Fruit fly (Drosophila melanogaster) whole organism, embryonic: ENCODE results near the gene MTPAP.

ENCODE experiments used
- Adf1 ChIP-seq: fragments of 200-800 bp; sonication (Bioruptor generic); IDR thresholded peaks from 2 replicates; pipeline ENCODE4 v1.3.6; 2022; ENCODE audit warnings: missing biosample characterization, missing genetic modification characterization
- Aef1 ChIP-seq: fragments of 200-800 bp; sonication (Bioruptor generic); IDR thresholded peaks from 3 replicates; pipeline ENCODE4 v1.3.6; 2022; ENCODE audit warnings: missing biosample characterization, missing genetic modification characterization
- Asciz ChIP-seq: fragments of 200-800 bp; sonication (Bioruptor generic); optimal IDR thresholded peaks from 2 replicates; lab custom pipeline; 2017; ENCODE audit warnings: missing biosample characterization, mild to moderate bottlenecking, missing genetic modification characterization, missing genetic modification reagents
- C15 ChIP-seq: fragments of 200-800 bp; sonication (Bioruptor generic); IDR thresholded peaks from 3 replicates; pipeline ENCODE4 v1.3.6; 2022; ENCODE audit warnings: missing biosample characterization, missing genetic modification characterization
- CG1024 ChIP-seq: fragments of 200-800 bp; sonication (Bioruptor generic); IDR thresholded peaks from 2 replicates; pipeline ENCODE4 v1.3.6; 2022; ENCODE audit warnings: missing biosample characterization, missing genetic modification characterization
- CG10321 ChIP-seq: fragments of 200-800 bp; sonication (Bioruptor generic); IDR thresholded peaks from 2 replicates; pipeline ENCODE4 v1.3.6; 2022; ENCODE audit warnings: missing biosample characterization, missing genetic modification characterization
- CG13287 ChIP-seq: fragments of 200-800 bp; sonication (Bioruptor generic); IDR thresholded peaks from 2 replicates; pipeline ENCODE4 v1.3.6; 2022; ENCODE audit warnings: missing biosample characterization, missing genetic modification characterization; ENCODE audit not compliant: partially characterized antibody
- CG14965 ChIP-seq: fragments of 200-800 bp; sonication (Bioruptor generic); optimal IDR thresholded peaks from 2 replicates; lab custom pipeline; 2016; ENCODE audit warnings: missing biosample characterization, missing genetic modification characterization, borderline replicate concordance
- CG15011 ChIP-seq: fragments of 200-800 bp; sonication (Bioruptor generic); optimal IDR thresholded peaks from 3 replicates; lab custom pipeline; 2018; ENCODE audit warnings: missing biosample characterization, mild to moderate bottlenecking, missing genetic modification characterization
- CG30403 ChIP-seq: fragments of 200-800 bp; sonication (Bioruptor generic); optimal IDR thresholded peaks from 3 replicates; lab custom pipeline; 2016; ENCODE audit warnings: missing biosample characterization, missing genetic modification characterization
- CG31441 ChIP-seq: fragments of 200-800 bp; sonication (Bioruptor generic); IDR thresholded peaks from 2 replicates; pipeline ENCODE4 v1.3.6; 2022; ENCODE audit warnings: missing biosample characterization, missing genetic modification characterization
- CG33213 ChIP-seq: fragments of 200-800 bp; sonication (Bioruptor generic); optimal IDR thresholded peaks from 3 replicates; lab custom pipeline; 2016; ENCODE audit warnings: missing biosample characterization, missing genetic modification characterization
- CG3838 ChIP-seq: fragments of 200-800 bp; sonication (Bioruptor generic); optimal IDR thresholded peaks from 3 replicates; lab custom pipeline; 2016; ENCODE audit warnings: missing biosample characterization, missing genetic modification characterization
- CG4617 ChIP-seq: fragments of 200-800 bp; sonication (Bioruptor generic); optimal IDR thresholded peaks from 3 replicates; lab custom pipeline; 2016; ENCODE audit warnings: missing biosample characterization, missing genetic modification characterization, borderline replicate concordance
- CG6654 ChIP-seq: fragments of 200-800 bp; sonication (Bioruptor generic); optimal IDR thresholded peaks from 2 replicates; lab custom pipeline; 2017; ENCODE audit warnings: missing biosample characterization, mild to moderate bottlenecking, missing genetic modification characterization
- CG7271 ChIP-seq: fragments of 200-800 bp; sonication (Bioruptor generic); optimal IDR thresholded peaks from 2 replicates; lab custom pipeline; 2018; ENCODE audit warnings: missing biosample characterization, mild to moderate bottlenecking, missing genetic modification characterization, moderate library complexity
- CG7372 ChIP-seq: fragments of 200-800 bp; sonication (Bioruptor generic); IDR thresholded peaks from 2 replicates; pipeline ENCODE4 v1.3.6; 2022; ENCODE audit warnings: missing biosample characterization, missing genetic modification characterization
- CG8290 ChIP-seq, 3 experiments: fragments of 200-800 bp; sonication (Bioruptor generic); optimal IDR thresholded peaks; 2 replicates each; lab custom pipeline; 2016 to 2019; ENCODE audit warnings: missing biosample characterization in 3 of 3, missing genetic modification characterization in 3 of 3, mild to moderate bottlenecking in 2 of 3, moderate library complexity in 1 of 3
- CG8478 ChIP-seq: fragments of >200 bp; optimal IDR thresholded peaks from 2 replicates; lab custom pipeline; 2018
- Deaf1 ChIP-seq: fragments of 200-800 bp; optimal IDR thresholded peaks from 3 replicates; lab custom pipeline; 2019; ENCODE audit warnings: missing biosample characterization, mild to moderate bottlenecking, missing genetic modification characterization, moderate library complexity
- Doc3 ChIP-seq: fragments of 200-800 bp; sonication (Bioruptor generic); IDR thresholded peaks from 3 replicates; pipeline ENCODE4 v1.3.6; 2022; ENCODE audit warnings: missing biosample characterization, missing genetic modification characterization; ENCODE audit not compliant: partially characterized antibody
- Ets97D ChIP-seq: fragments of 200-800 bp; sonication (Bioruptor generic); optimal IDR thresholded peaks from 3 replicates; lab custom pipeline; 2016; ENCODE audit warnings: missing biosample characterization, missing genetic modification characterization
- H15 ChIP-seq: fragments of 200-800 bp; sonication (Bioruptor generic); IDR thresholded peaks from 3 replicates; pipeline ENCODE4 v1.3.6; 2022; ENCODE audit warnings: missing biosample characterization, missing genetic modification characterization
- HmgZ ChIP-seq: fragments of 200-800 bp; sonication (Bioruptor generic); optimal IDR thresholded peaks from 2 replicates; lab custom pipeline; 2018; ENCODE audit warnings: missing biosample characterization, mild to moderate bottlenecking, missing genetic modification characterization
- Hr39 ChIP-seq: fragments of >200 bp; optimal IDR thresholded peaks from 2 replicates; lab custom pipeline; 2017
- Hr78 ChIP-seq, 2 experiments: fragments of 200-800 bp in 1 of 2; fragments of >200 bp in 1 of 2; sonication (Bioruptor generic) in 1 of 2; optimal IDR thresholded peaks; 2 replicates each; lab custom pipeline; 2017 to 2019; ENCODE audit warnings: missing biosample characterization in 2 of 2, missing genetic modification characterization in 2 of 2, mild to moderate bottlenecking in 1 of 2, moderate library complexity in 1 of 2
- Max ChIP-seq: fragments of 200-800 bp; sonication (Bioruptor generic); optimal IDR thresholded peaks from 2 replicates; lab custom pipeline; 2016; ENCODE audit warnings: missing biosample characterization, mild to moderate bottlenecking, missing genetic modification characterization
- Med ChIP-seq: fragments of 200-800 bp; sonication (Bioruptor generic); peaks from one replicate; lab custom pipeline; 2016; ENCODE audit warnings: missing biosample characterization, missing genetic modification characterization, mild to moderate bottlenecking, inconsistent platforms, moderate library complexity
- Stat92E ChIP-seq, 3 experiments: fragments of >200 bp in 2 of 3; fragments of 200-800 bp in 1 of 3; sonication (Bioruptor generic) in 1 of 3; optimal IDR thresholded peaks; 2 replicates each; lab custom pipeline; 2017 to 2019; ENCODE audit warnings: missing biosample characterization in 3 of 3, missing genetic modification characterization in 3 of 3, mild to moderate bottlenecking in 1 of 3, moderate library complexity in 1 of 3
- TFAM ChIP-seq: fragments of 200-800 bp; sonication (Bioruptor generic); optimal IDR thresholded peaks from 2 replicates; lab custom pipeline; 2017; ENCODE audit warnings: missing biosample characterization, missing genetic modification characterization, inconsistent platforms
- Trl ChIP-seq, 3 experiments: fragments of >200 bp in 2 of 3; fragments of 200-800 bp in 1 of 3; sonication (Bioruptor generic) in 1 of 3; optimal IDR thresholded peaks; 2 replicates in 1 of 3; 3 replicates in 2 of 3; lab custom pipeline; 2016 to 2017; ENCODE audit warnings: missing biosample characterization in 1 of 3, missing genetic modification characterization in 1 of 3
- abd-A ChIP-seq: fragments of 200-800 bp; sonication (Bioruptor generic); optimal IDR thresholded peaks from 3 replicates; lab custom pipeline; 2019; ENCODE audit warnings: missing biosample characterization, mild to moderate bottlenecking, missing genetic modification characterization, moderate library complexity
- ap ChIP-seq: fragments of 200-800 bp; sonication (Bioruptor generic); IDR thresholded peaks from 2 replicates; pipeline ENCODE4 v1.3.6; 2022; ENCODE audit warnings: missing biosample characterization, missing genetic modification characterization
- ara ChIP-seq: fragments of 200-800 bp; sonication (Bioruptor generic); IDR thresholded peaks from 2 replicates; pipeline ENCODE4 v1.3.6; 2022; ENCODE audit warnings: missing biosample characterization, missing genetic modification characterization
- az2 ChIP-seq: fragments of 200-800 bp; sonication (Bioruptor generic); optimal IDR thresholded peaks from 3 replicates; lab custom pipeline; 2016; ENCODE audit warnings: missing biosample characterization, missing genetic modification characterization
- chinmo ChIP-seq: fragments of 200-800 bp; sonication (Bioruptor generic); IDR thresholded peaks from 4 replicates; pipeline ENCODE4 v1.3.6; 2022; ENCODE audit warnings: missing biosample characterization, missing genetic modification characterization; ENCODE audit not compliant: partially characterized antibody
- dimm ChIP-seq: fragments of 200-800 bp; sonication (Bioruptor generic); IDR thresholded peaks from 2 replicates; pipeline ENCODE4 v1.3.6; 2022; ENCODE audit warnings: missing biosample characterization, missing genetic modification characterization
- disco-r ChIP-seq: fragments of 200-800 bp; sonication (Bioruptor generic); optimal IDR thresholded peaks from 2 replicates; lab custom pipeline; 2016; ENCODE audit warnings: missing biosample characterization, missing genetic modification characterization
- ems ChIP-seq: fragments of 200-800 bp; sonication (Bioruptor generic); optimal IDR thresholded peaks from 3 replicates; lab custom pipeline; 2016; ENCODE audit warnings: missing biosample characterization, missing genetic modification characterization
- esg ChIP-seq: fragments of 200-800 bp; sonication (Bioruptor generic); conservative IDR thresholded peaks from 2 replicates; pipeline ENCODE4 v1.3.6; 2022; ENCODE audit warnings: missing biosample characterization, missing genetic modification characterization
- eve ChIP-seq, 2 experiments: fragments of >200 bp; optimal IDR thresholded peaks; 2 replicates each; lab custom pipeline; 2017; ENCODE audit warnings: missing biosample characterization in 2 of 2, missing genetic modification characterization in 2 of 2
- fd64A ChIP-seq: fragments of 200-800 bp; sonication (Bioruptor generic); optimal IDR thresholded peaks from 3 replicates; lab custom pipeline; 2018; ENCODE audit warnings: missing biosample characterization, mild to moderate bottlenecking, missing genetic modification characterization
- gcm2 ChIP-seq: fragments of 200-800 bp; sonication (Bioruptor generic); optimal IDR thresholded peaks from 2 replicates; lab custom pipeline; 2016; ENCODE audit warnings: missing biosample characterization, missing genetic modification characterization
- gfzf ChIP-seq: fragments of 200-800 bp; sonication (Bioruptor generic); optimal IDR thresholded peaks from 2 replicates; lab custom pipeline; 2016; ENCODE audit warnings: missing biosample characterization, mild to moderate bottlenecking, missing genetic modification characterization, moderate library complexity
- grau ChIP-seq: fragments of 200-800 bp; optimal IDR thresholded peaks from 3 replicates; lab custom pipeline; 2019; ENCODE audit warnings: missing biosample characterization, mild to moderate bottlenecking, missing genetic modification characterization, moderate library complexity
- her ChIP-seq: fragments of 200-800 bp; sonication (Bioruptor generic); optimal IDR thresholded peaks from 2 replicates; lab custom pipeline; 2016; ENCODE audit warnings: missing biosample characterization, missing genetic modification characterization
- nmo ChIP-seq: fragments of 200-800 bp; sonication (Bioruptor generic); optimal IDR thresholded peaks from 2 replicates; lab custom pipeline; 2018; ENCODE audit warnings: missing biosample characterization, mild to moderate bottlenecking, missing genetic modification characterization, moderate library complexity
- pzg ChIP-seq: fragments of 200-800 bp; sonication (Bioruptor generic); optimal IDR thresholded peaks from 3 replicates; lab custom pipeline; 2018; ENCODE audit warnings: missing biosample characterization, mild to moderate bottlenecking, missing genetic modification characterization, moderate library complexity
- row ChIP-seq: fragments of 200-800 bp; sonication (Bioruptor generic); IDR thresholded peaks from 3 replicates; pipeline ENCODE4 v1.3.6; 2022; ENCODE audit warnings: missing biosample characterization, missing genetic modification characterization
- ttk ChIP-seq: fragments of 200-800 bp; sonication (Bioruptor generic); IDR thresholded peaks from 2 replicates; pipeline ENCODE4 v2.1.2; 2022; ENCODE audit warnings: missing biosample characterization, missing genetic modification characterization
- usp ChIP-seq: fragments of >200 bp; optimal IDR thresholded peaks from 2 replicates; lab custom pipeline; 2017; ENCODE audit warnings: missing biosample characterization, missing genetic modification characterization

Gene MTPAP

dm6 chrX:1341944-1342392 lies 7.2 kb downstream of the MTPAP start, which contains the start of gene Naa30A (continued):
- TF ChIP-seq ttk: no peak
- TF ChIP-seq dimm (GFP tag; lab: Robert Waterston, UW): no peak
- peak; percentile 87 for TF ChIP-seq CG8478 (lab: Kevin White, UChicago)
- no peak for TF ChIP-seq CG14965 (GFP tag; lab: Kevin White, UChicago)
- no peak for TF ChIP-seq CG1024 (GFP tag; lab: Robert Waterston, UW)
- TF ChIP-seq ap (GFP tag; lab: Robert Waterston, UW): no peak
- TF ChIP-seq Deaf1 (tag; lab: Kevin White, UChicago): peak; percentile 8
- peak; percentile 67 for TF ChIP-seq pzg (GFP tag; lab: Kevin White, UChicago)
- TF ChIP-seq Hr39 (lab: Kevin White, UChicago): peak; percentile 86
- TF ChIP-seq CG6654: no peak
- TF ChIP-seq disco-r (GFP tag; lab: Kevin White, UChicago): no peak
- TF ChIP-seq grau (tag; lab: Kevin White, UChicago): peak; percentile 47
- TF ChIP-seq Aef1 (GFP tag; lab: Robert Waterston, UW): no peak
- TF ChIP-seq CG30403: no peak
- TF ChIP-seq chinmo: peak; percentile 96
- TF ChIP-seq CG33213: no peak
- TF ChIP-seq CG4617 (GFP tag; lab: Kevin White, UChicago): peak; percentile 71
- TF ChIP-seq H15: no peak
- no peak for TF ChIP-seq CG7271 (tag; lab: Kevin White, UChicago)
- TF ChIP-seq Doc3: peak; percentile 90
- peak; percentile 1 for TF ChIP-seq CG8290 (GFP tag; optimal IDR thresholded peaks at IDR 0.05; lab: Kevin White, UChicago)
- TF ChIP-seq CG8290 (tag; optimal IDR thresholded peaks at IDR 0.05; lab: Kevin White, UChicago): peak in 1 of 2 experiments; percentile 36
- TF ChIP-seq usp (GFP tag; lab: Kevin White, UChicago): no peak
- TF ChIP-seq C15 (GFP tag; lab: Robert Waterston, UW): no peak
- TF ChIP-seq ara (GFP tag; lab: Robert Waterston, UW): no peak
- no peak for TF ChIP-seq Hr78 (GFP tag; optimal IDR thresholded peaks at IDR 0.05; lab: Kevin White, UChicago)
- TF ChIP-seq Asciz: no peak
- peak; percentile 36 for TF ChIP-seq Max (GFP tag; lab: Kevin White, UChicago)
- TF ChIP-seq CG10321: no peak
- TF ChIP-seq nmo (GFP tag; lab: Kevin White, UChicago): peak; percentile 43
- TF ChIP-seq Stat92E (GFP tag; optimal IDR thresholded peaks at IDR 0.05; lab: Kevin White, UChicago): no peak
- no peak for TF ChIP-seq esg (GFP tag; lab: Robert Waterston, UW)
- TF ChIP-seq row: peak; percentile 52; the same call in 2 of the 3 replicates
- no peak for TF ChIP-seq CG7372 (GFP tag; lab: Robert Waterston, UW)
- no peak for TF ChIP-seq her
- peak; percentile 48 for TF ChIP-seq Med (GFP tag; lab: Kevin White, UChicago)
- peak; percentile 2 for TF ChIP-seq gfzf (GFP tag; lab: Kevin White, UChicago)
- TF ChIP-seq ems (GFP tag; lab: Kevin White, UChicago): no peak
- TF ChIP-seq CG15011 (GFP tag; lab: Kevin White, UChicago): no peak
- TF ChIP-seq abd-A (tag; lab: Kevin White, UChicago): no peak
- no peak for TF ChIP-seq TFAM (GFP tag; lab: Kevin White, UChicago)
- no peak for TF ChIP-seq fd64A
- TF ChIP-seq gcm2 (GFP tag; lab: Kevin White, UChicago): no peak
- TF ChIP-seq eve (GFP tag; optimal IDR thresholded peaks at IDR 0.05; lab: Kevin White, UChicago): no peak
- peak; percentile 96 for TF ChIP-seq CG13287 (GFP tag; lab: Robert Waterston, UW)
- no peak for TF ChIP-seq Adf1 (GFP tag; lab: Robert Waterston, UW)
- peak; percentile 42 for TF ChIP-seq HmgZ (tag; lab: Kevin White, UChicago)
- no peak for TF ChIP-seq Trl (optimal IDR thresholded peaks at IDR 0.05; lab: Kevin White, UChicago)
- TF ChIP-seq Trl (GFP tag; optimal IDR thresholded peaks at IDR 0.05; lab: Kevin White, UChicago): no peak
- no peak for TF ChIP-seq CG3838 (GFP tag; lab: Kevin White, UChicago)
- TF ChIP-seq Ets97D (GFP tag; lab: Kevin White, UChicago): peak; percentile 18
- 0 out of 2 replicates have a peak, but pooled peaks have one; percentile 34 for TF ChIP-seq CG31441
- TF ChIP-seq az2 (GFP tag; lab: Kevin White, UChicago): no peak
